Worm (Caenorhabditis elegans): Measurements from ENCODE around the gene psd-1.
A peak's percentile ranks its signal among the peaks of the same experiment; 100 is the strongest.

Gene psd-1

DNA sequence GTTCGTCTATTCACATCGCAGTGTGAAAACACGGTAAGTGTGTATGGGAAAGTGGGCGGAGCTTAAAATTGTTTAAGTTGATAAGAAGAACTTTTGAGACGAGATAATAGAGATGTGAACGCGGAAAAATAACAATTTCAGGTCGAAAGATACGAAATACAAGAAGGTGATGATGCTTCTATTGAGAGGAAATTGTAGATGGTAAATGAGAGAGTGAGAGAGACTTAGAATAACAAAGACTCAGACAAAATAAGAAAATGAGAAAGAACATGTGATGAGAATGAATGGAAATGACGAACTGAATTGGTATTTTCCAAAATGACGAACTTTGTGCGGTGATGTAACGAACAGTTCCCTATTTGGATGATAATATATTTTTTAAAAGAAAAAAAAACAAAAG is 4.1 kb downstream of the psd-1 start:
- TF ChIP-seq ceh-31 (tag; optimal IDR thresholded peaks at IDR 0.05): no peak
- no peak for TF ChIP-seq ceh-14 (tag; optimal IDR thresholded peaks at IDR 0.05)
- TF ChIP-seq F13H6.1 (tag; optimal IDR thresholded peaks at IDR 0.05): no peak
- TF ChIP-seq ama-1 (optimal IDR thresholded peaks at IDR 0.05): no peak
- TF ChIP-seq elt-4 (tag; optimal IDR thresholded peaks at IDR 0.05): no peak
- no peak for TF ChIP-seq ahr-1 (tag; optimal IDR thresholded peaks at IDR 0.05)
- TF ChIP-seq ceh-24 (tag; optimal IDR thresholded peaks at IDR 0.05): no peak
- TF ChIP-seq nfya-1 (tag; optimal IDR thresholded peaks at IDR 0.05): no peak

DNA sequence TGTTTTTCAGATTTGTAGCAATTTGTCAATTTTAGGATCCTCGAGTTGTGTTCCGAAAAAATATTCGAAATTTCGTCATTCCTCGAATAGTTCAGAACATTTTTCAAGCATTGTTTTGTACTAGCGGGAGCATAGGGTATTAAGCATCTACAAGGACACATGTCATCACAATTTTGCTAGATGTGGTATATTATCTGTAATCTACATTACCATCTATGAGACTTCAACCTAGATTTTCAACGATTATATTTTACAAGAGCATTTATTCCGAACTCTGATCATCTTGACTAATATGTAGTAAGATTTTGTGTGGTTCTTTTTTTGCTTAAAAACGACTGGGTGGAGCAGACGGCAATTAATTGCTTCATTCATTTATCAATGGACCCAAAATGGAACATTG is 12.2 kb downstream of the psd-1 start:
- no peak for TF ChIP-seq tbx-7 (tag; optimal IDR thresholded peaks at IDR 0.05)
- TF ChIP-seq ceh-48 (tag; optimal IDR thresholded peaks at IDR 0.05): no peak
- no peak for TF ChIP-seq dve-1 (tag; optimal IDR thresholded peaks at IDR 0.05)
- no peak for TF ChIP-seq C08G9.2 (tag; optimal IDR thresholded peaks at IDR 0.05)
- TF ChIP-seq nfya-1 (tag; optimal IDR thresholded peaks at IDR 0.05): no peak
- no peak for TF ChIP-seq pag-3 (tag; optimal IDR thresholded peaks at IDR 0.05; ENCODE audit: borderline replicate concordance)
- TF ChIP-seq sox-2 (GFP tag; IDR thresholded peaks at IDR 0.05): no peak
- no peak for TF ChIP-seq npax-4 (tag; optimal IDR thresholded peaks at IDR 0.05)
- no peak for TF ChIP-seq ttx-3 (tag; optimal IDR thresholded peaks at IDR 0.05)
- no peak for TF ChIP-seq T23F11.4 (GFP tag; optimal IDR thresholded peaks at IDR 0.05)
- TF ChIP-seq pha-2 (tag; optimal IDR thresholded peaks at IDR 0.05): no peak
- no peak for TF ChIP-seq ceh-31 (tag; optimal IDR thresholded peaks at IDR 0.05)
- no peak for TF ChIP-seq fax-1 (tag; optimal IDR thresholded peaks at IDR 0.05)
- TF ChIP-seq nhr-11 (tag; optimal IDR thresholded peaks at IDR 0.05): no peak
- no peak for TF ChIP-seq eyg-1 (tag; optimal IDR thresholded peaks at IDR 0.05)
- TF ChIP-seq ztf-16 (tag; optimal IDR thresholded peaks at IDR 0.05): no peak
- no peak for TF ChIP-seq ceh-24 (tag; optimal IDR thresholded peaks at IDR 0.05)
- TF ChIP-seq hlh-13 (GFP tag; optimal IDR thresholded peaks at IDR 0.05): no peak

DNA sequence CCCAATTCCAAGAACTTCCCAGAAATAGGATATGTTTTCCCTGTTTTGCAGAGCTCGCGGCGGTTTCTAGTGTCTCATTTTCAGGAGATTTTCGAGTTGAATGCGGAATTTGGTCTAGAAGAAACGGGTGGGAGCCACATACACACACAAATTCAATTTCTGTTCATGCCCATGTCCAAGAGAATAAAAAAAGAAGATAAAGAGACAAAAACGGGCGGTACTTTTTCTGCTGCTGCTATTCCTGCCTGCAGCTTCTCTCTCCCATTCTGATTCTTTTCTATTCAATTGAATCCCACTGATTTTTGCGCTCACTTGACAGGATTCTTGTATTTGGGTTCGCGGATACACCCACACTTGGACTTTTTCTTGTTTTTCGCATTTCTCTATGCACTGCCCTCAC is 12.6 kb downstream of the psd-1 start:
- TF ChIP-seq unc-55 (GFP tag; optimal IDR thresholded peaks at IDR 0.05): no peak
- peak; percentile 53 for TF ChIP-seq unc-42 (tag; optimal IDR thresholded peaks at IDR 0.05)

DNA sequence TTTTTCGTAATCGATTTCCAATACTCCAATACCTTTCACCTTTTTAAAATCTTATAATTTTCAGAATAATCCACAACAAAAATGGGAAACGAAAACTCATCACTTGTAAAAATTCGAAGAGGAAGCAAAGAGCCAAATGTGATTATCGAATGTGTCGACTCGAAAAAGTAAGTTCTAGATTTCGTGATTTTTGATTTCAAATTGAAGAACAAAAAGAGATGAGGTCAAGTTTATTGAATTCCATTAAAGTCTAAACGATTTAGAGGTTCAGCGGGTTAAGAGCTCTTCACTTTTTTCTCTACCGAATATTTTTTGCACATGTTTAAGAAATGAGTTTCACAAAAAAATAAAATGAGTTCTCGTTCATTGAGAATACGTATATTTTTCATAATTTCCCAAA is 16.3 kb downstream of the psd-1 start, which contains the start of gene B0361.4:
Gene B0361.4 (plus strand): TSS at position 61 of the 400 bp plus-strand sequence.
- TF ChIP-seq fax-1 (tag; optimal IDR thresholded peaks at IDR 0.05) (no peak), hlh-15 (tag; optimal IDR thresholded peaks at IDR 0.05) (no peak), gmeb-2 (tag; optimal IDR thresholded peaks at IDR 0.05) (no peak), nhr-11 (tag; optimal IDR thresholded peaks at IDR 0.05) (no peak), pha-2 (tag; optimal IDR thresholded peaks at IDR 0.05) (no peak)

DNA sequence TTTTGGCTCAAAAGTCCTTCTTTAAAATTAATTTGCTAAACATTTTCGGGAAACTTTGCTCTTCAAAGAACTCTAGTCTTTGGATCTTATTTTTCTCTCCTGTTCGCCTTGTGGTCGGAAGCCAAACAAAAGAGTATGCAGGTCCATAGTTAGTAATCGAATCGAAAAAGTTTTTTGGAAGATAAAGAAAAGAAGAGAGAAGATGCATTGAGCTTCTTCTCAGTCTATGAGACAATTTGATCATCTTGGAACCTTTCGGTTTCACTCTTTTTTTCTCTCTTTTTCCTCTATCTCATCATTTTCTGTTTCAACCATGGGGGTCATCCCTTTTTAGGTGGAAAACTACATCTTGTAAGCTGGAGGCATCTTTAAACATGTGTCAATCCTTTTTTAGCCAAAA is 21.5 kb downstream of the psd-1 start:
- TF ChIP-seq pag-3 (tag; optimal IDR thresholded peaks at IDR 0.05; ENCODE audit: borderline replicate concordance) (no peak), unc-42 (tag; optimal IDR thresholded peaks at IDR 0.05) (peak; percentile 95)

DNA sequence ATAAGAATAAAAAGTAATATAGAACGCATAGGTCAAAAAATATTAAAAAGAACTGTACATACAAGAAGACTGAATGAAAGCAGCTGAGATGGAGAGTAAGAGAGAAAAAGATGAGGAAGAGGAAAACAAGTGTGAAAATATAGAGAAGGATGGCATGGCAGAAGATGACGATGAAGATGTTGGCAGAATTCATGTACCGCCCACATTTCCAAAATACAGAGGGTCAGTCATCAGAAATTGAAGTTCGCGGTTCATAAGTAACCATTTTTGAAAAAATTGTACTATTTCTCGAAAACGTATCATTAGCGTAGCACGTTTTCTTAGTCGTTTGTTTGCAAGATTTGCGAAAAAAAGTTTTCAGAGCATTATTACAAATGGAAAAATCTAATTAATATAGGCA is 27.5 kb downstream of the psd-1 start, which contains the start of gene zmp-6:
Gene zmp-6 (minus strand): TSS at position 101 of the 400 bp plus-strand sequence.
- TF ChIP-seq ceh-48 (tag; optimal IDR thresholded peaks at IDR 0.05) (no peak), ceh-24 (tag; optimal IDR thresholded peaks at IDR 0.05) (no peak), ceh-45 (GFP tag; IDR thresholded peaks at IDR 0.05) (no peak), F13H6.1 (tag; optimal IDR thresholded peaks at IDR 0.05) (no peak)

DNA sequence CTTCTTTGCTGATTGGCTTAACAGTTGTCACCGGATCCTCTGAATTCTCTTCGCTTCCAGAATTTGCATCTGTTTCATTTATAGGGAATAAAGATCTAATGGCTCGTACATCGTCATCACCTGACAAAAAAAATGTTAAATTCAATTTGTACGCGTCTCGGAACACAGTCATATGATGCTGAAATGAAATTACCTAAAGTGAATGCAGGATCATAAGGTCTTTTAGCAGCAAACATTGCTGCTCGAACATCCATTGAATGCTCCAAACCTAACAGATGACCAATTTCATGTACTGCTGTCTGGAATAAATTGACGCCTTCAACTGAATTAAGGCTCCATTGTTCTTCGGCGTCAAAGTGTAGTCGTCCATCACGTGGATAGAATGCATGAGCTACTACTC is 28.8 kb downstream of the psd-1 start:
- TF ChIP-seq dmd-4 (tag; optimal IDR thresholded peaks at IDR 0.05; ENCODE audit: borderline replicate concordance) (no peak), pros-1 (tag; optimal IDR thresholded peaks at IDR 0.05) (no peak), K02D7.2 (tag; optimal IDR thresholded peaks at IDR 0.05) (no peak), ceh-14 (tag; optimal IDR thresholded peaks at IDR 0.05) (no peak), C38D4.7 (GFP tag; optimal IDR thresholded peaks at IDR 0.05) (no peak), che-1 (tag; optimal IDR thresholded peaks at IDR 0.05) (no peak), elt-4 (tag; optimal IDR thresholded peaks at IDR 0.05) (no peak), K09A11.1 (tag; optimal IDR thresholded peaks at IDR 0.05; ENCODE audit: insufficient read depth) (no peak), pqm-1 (tag; optimal IDR thresholded peaks at IDR 0.05) (no peak), ttx-3 (tag; optimal IDR thresholded peaks at IDR 0.05) (no peak), ceh-6 (GFP tag; optimal IDR thresholded peaks at IDR 0.05) (no peak), ztf-16 (tag; optimal IDR thresholded peaks at IDR 0.05) (no peak)
